Worm (Caenorhabditis elegans) whole organism, L4 larva: Measurements from ENCODE around the gene srx-135.
A peak's percentile ranks its signal among the peaks of the same experiment; 100 is the strongest.

ENCODE experiments used
- F10B5.3 ChIP-seq: sonication (generic microtip); optimal IDR thresholded peaks from 2 replicates; lab custom pipeline; 2016; ENCODE audit warnings: mild to moderate bottlenecking, missing genetic modification characterization, missing compliant biosample characterization
- F37D6.2 ChIP-seq: sonication (generic microtip); optimal IDR thresholded peaks from 2 replicates; lab custom pipeline; 2016; ENCODE audit warnings: mild to moderate bottlenecking, missing genetic modification characterization, missing compliant biosample characterization
- F44E2.7 ChIP-seq: fragments of 200-800 bp; sonication (Bioruptor generic); IDR thresholded peaks from 2 replicates; pipeline ENCODE4 v2.1.2; 2022; ENCODE audit warnings: missing genetic modification characterization, missing compliant biosample characterization
- T20F7.1 ChIP-seq: fragments of 200-800 bp; sonication (Bioruptor generic); optimal IDR thresholded peaks from 2 replicates; lab custom pipeline; 2018; ENCODE audit warnings: mild to moderate bottlenecking, missing genetic modification characterization, missing compliant biosample characterization
- Y48G9A.11 ChIP-seq: fragments of 200-800 bp; sonication (Bioruptor generic); IDR thresholded peaks from 2 replicates; pipeline ENCODE4 v1.3.6; 2022; ENCODE audit warnings: missing genetic modification reagents, missing genetic modification characterization, missing compliant biosample characterization
- ZK337.2 ChIP-seq: fragments of 200-800 bp; sonication (Bioruptor generic); IDR thresholded peaks from 2 replicates; pipeline ENCODE4 v1.3.6; 2022; ENCODE audit warnings: missing genetic modification reagents, missing genetic modification characterization, missing compliant biosample characterization
- ZK546.5 ChIP-seq, 2 experiments: sonication (generic microtip); optimal IDR thresholded peaks; 2 replicates each; lab custom pipeline; 2017; ENCODE audit warnings: missing biosample characterization in 2 of 2, missing genetic modification characterization in 2 of 2
- aha-1 ChIP-seq: fragments of 150-350 bp; peaks from one replicate; lab custom pipeline; 2014; ENCODE audit warnings: missing biosample characterization, missing genetic modification characterization
- ceh-32 ChIP-seq: sonication (generic microtip); optimal IDR thresholded peaks from 2 replicates; lab custom pipeline; 2016; ENCODE audit warnings: mild to moderate bottlenecking, missing genetic modification characterization, missing compliant biosample characterization; ENCODE audit not compliant: poor library complexity
- ces-1 ChIP-seq: fragments of 150-350 bp; sonication (generic microtip); optimal IDR thresholded peaks from 4 replicates; lab custom pipeline; 2014; ENCODE audit warnings: missing biosample characterization, missing genetic modification reagents, missing genetic modification characterization
- daf-16 ChIP-seq, 3 experiments: sonication (generic microtip); optimal IDR thresholded peaks; 2 replicates each; lab custom pipeline; 2016 to 2017; ENCODE audit warnings: missing genetic modification characterization in 3 of 3, missing genetic modification reagents in 3 of 3, mild to moderate bottlenecking in 2 of 3, missing compliant biosample characterization in 2 of 3, missing biosample characterization in 1 of 3, moderate library complexity in 1 of 3
- daf-19 ChIP-seq: fragments of 200-800 bp; sonication (Bioruptor generic); conservative IDR thresholded peaks from 2 replicates; pipeline ENCODE4 v1.3.6; 2022; ENCODE audit warnings: missing genetic modification characterization, missing compliant biosample characterization
- dmd-6 ChIP-seq: fragments of 200-800 bp; sonication (Bioruptor generic); IDR thresholded peaks from 2 replicates; pipeline ENCODE4 v1.3.6; 2022; ENCODE audit warnings: missing genetic modification reagents, missing genetic modification characterization, missing compliant biosample characterization
- dmd-8 ChIP-seq: fragments of 200-800 bp; sonication (Bioruptor generic); IDR thresholded peaks from 2 replicates; pipeline ENCODE4 v1.3.6; 2022; ENCODE audit warnings: missing genetic modification characterization, missing compliant biosample characterization
- duxl-1 ChIP-seq: sonication (generic microtip); optimal IDR thresholded peaks from 2 replicates; lab custom pipeline; 2016; ENCODE audit warnings: mild to moderate bottlenecking, missing genetic modification characterization, moderate library complexity, missing compliant biosample characterization; ENCODE audit not compliant: poor library complexity
- dve-1 ChIP-seq: sonication (generic microtip); optimal IDR thresholded peaks from 2 replicates; lab custom pipeline; 2017; ENCODE audit warnings: antibody characterized with exemption, mild to moderate bottlenecking, missing genetic modification characterization, missing compliant biosample characterization; ENCODE audit not compliant: insufficient read depth
- egl-43 ChIP-seq: fragments of 200-800 bp; sonication (Bioruptor generic); IDR thresholded peaks from 2 replicates; pipeline ENCODE4 v1.3.6; 2022; ENCODE audit warnings: missing genetic modification reagents, missing genetic modification characterization, missing compliant biosample characterization
- hif-1 ChIP-seq, 2 experiments: sonication (generic microtip); optimal IDR thresholded peaks; 2 replicates each; lab custom pipeline; 2016 to 2017; ENCODE audit warnings: missing compliant biosample characterization in 2 of 2, missing genetic modification characterization in 2 of 2, missing genetic modification reagents in 2 of 2, missing genotype in 2 of 2, mild to moderate bottlenecking in 1 of 2
- hlh-11 ChIP-seq: fragments of 200-800 bp; sonication (Bioruptor generic); optimal IDR thresholded peaks from 2 replicates; lab custom pipeline; 2018; ENCODE audit warnings: mild to moderate bottlenecking, missing genetic modification characterization, missing compliant biosample characterization
- lin-15B ChIP-seq: fragments of 150-350 bp; sonication (generic microtip); optimal IDR thresholded peaks from 3 replicates; lab custom pipeline; 2014; ENCODE audit warnings: missing biosample characterization, missing genetic modification characterization
- lsy-2 ChIP-seq, 2 experiments: fragments of 150-350 bp in 1 of 2; sonication (generic microtip) in 1 of 2; optimal IDR thresholded peaks; 2 replicates each; lab custom pipeline; 2014 to 2017; ENCODE audit warnings: missing biosample characterization in 2 of 2, missing genetic modification characterization in 2 of 2
- mdl-1 ChIP-seq, 2 experiments: fragments of 150-350 bp in 1 of 2; sonication (generic microtip) in 1 of 2; optimal IDR thresholded peaks; 2 replicates each; lab custom pipeline; 2014 to 2017; ENCODE audit warnings: missing biosample characterization in 2 of 2, missing genetic modification characterization in 2 of 2
- mes-2 ChIP-seq: sonication (generic microtip); optimal IDR thresholded peaks from 2 replicates; lab custom pipeline; 2016; ENCODE audit warnings: missing genotype, mild to moderate bottlenecking, missing genetic modification characterization, missing compliant biosample characterization; ENCODE audit not compliant: poor library complexity, severe bottlenecking
- mxl-2 ChIP-seq: fragments of 200-800 bp; sonication (Bioruptor generic); conservative IDR thresholded peaks from 2 replicates; pipeline ENCODE4 v1.3.6; 2022; ENCODE audit warnings: missing genetic modification reagents, missing genetic modification characterization, missing compliant biosample characterization
- mxl-3 ChIP-seq: fragments of 200-800 bp; sonication (Bioruptor generic); optimal IDR thresholded peaks from 2 replicates; lab custom pipeline; 2018; ENCODE audit warnings: mild to moderate bottlenecking, missing genetic modification characterization, missing compliant biosample characterization
- nhr-10 ChIP-seq: fragments of 150-350 bp; optimal IDR thresholded peaks from 2 replicates; lab custom pipeline; 2014; ENCODE audit warnings: missing biosample characterization, missing genetic modification characterization
- nhr-102 ChIP-seq: sonication (generic microtip); optimal IDR thresholded peaks from 2 replicates; lab custom pipeline; 2016; ENCODE audit warnings: mild to moderate bottlenecking, missing genetic modification characterization, moderate library complexity, missing compliant biosample characterization
- nhr-11 ChIP-seq: fragments of 150-350 bp; optimal IDR thresholded peaks from 2 replicates; lab custom pipeline; 2014; ENCODE audit warnings: missing biosample characterization, missing genetic modification characterization
- nhr-25 ChIP-seq: sonication (generic microtip); optimal IDR thresholded peaks from 2 replicates; lab custom pipeline; 2017; ENCODE audit warnings: missing genetic modification characterization, mild to moderate bottlenecking, missing compliant biosample characterization, antibody characterized with exemption, moderate library complexity, borderline replicate concordance; ENCODE audit not compliant: insufficient read depth
- nhr-28 ChIP-seq: fragments of 150-350 bp; optimal IDR thresholded peaks from 2 replicates; lab custom pipeline; 2014; ENCODE audit warnings: missing biosample characterization, missing genetic modification characterization
- nhr-41 ChIP-seq: fragments of 200-800 bp; sonication (Bioruptor generic); IDR thresholded peaks from 2 replicates; pipeline ENCODE4 v1.3.6; 2022; ENCODE audit warnings: missing genetic modification reagents, missing genetic modification characterization, missing compliant biosample characterization
- nhr-48 ChIP-seq: sonication (generic microtip); optimal IDR thresholded peaks from 2 replicates; lab custom pipeline; 2016; ENCODE audit warnings: mild to moderate bottlenecking, missing genetic modification characterization, missing compliant biosample characterization
- nhr-6 ChIP-seq: fragments of 150-350 bp; optimal IDR thresholded peaks from 2 replicates; lab custom pipeline; 2014; ENCODE audit warnings: missing biosample characterization, missing genetic modification characterization
- php-3 ChIP-seq: fragments of 200-800 bp; sonication (Bioruptor generic); IDR thresholded peaks from 2 replicates; pipeline ENCODE4 v1.3.6; 2022; ENCODE audit warnings: missing genetic modification reagents, missing genetic modification characterization, missing compliant biosample characterization
- saeg-2 ChIP-seq: fragments of 200-800 bp; sonication (Bioruptor generic); IDR thresholded peaks from 2 replicates; pipeline ENCODE4 v1.3.6; 2022; ENCODE audit warnings: missing genetic modification reagents, missing genetic modification characterization, missing compliant biosample characterization
- snpc-1.2 ChIP-seq: fragments of 200-800 bp; sonication (Bioruptor generic); IDR thresholded peaks from 2 replicates; pipeline ENCODE4 v1.3.6; 2022; ENCODE audit warnings: missing genetic modification reagents, missing genetic modification characterization, missing compliant biosample characterization
- spr-1 ChIP-seq: sonication (generic microtip); optimal IDR thresholded peaks from 2 replicates; lab custom pipeline; 2016; ENCODE audit warnings: mild to moderate bottlenecking, missing genetic modification characterization, missing compliant biosample characterization
- spr-3 ChIP-seq: fragments of 200-800 bp; sonication (Bioruptor generic); optimal IDR thresholded peaks from 2 replicates; lab custom pipeline; 2018; ENCODE audit warnings: mild to moderate bottlenecking, missing genetic modification characterization, missing compliant biosample characterization
- tag-97 ChIP-seq: fragments of 200-800 bp; sonication (Bioruptor generic); IDR thresholded peaks from 2 replicates; pipeline ENCODE4 v1.3.6; 2022; ENCODE audit warnings: missing genetic modification characterization, missing compliant biosample characterization
- tra-1 ChIP-seq: fragments of 200-800 bp; sonication (Bioruptor generic); IDR thresholded peaks from 2 replicates; pipeline ENCODE4 v1.3.6; 2022; ENCODE audit warnings: missing genetic modification reagents, missing genetic modification characterization, missing compliant biosample characterization
- unc-39 ChIP-seq: sonication (generic microtip); optimal IDR thresholded peaks from 2 replicates; lab custom pipeline; 2017; ENCODE audit warnings: missing biosample characterization, missing genetic modification characterization
- unc-62 ChIP-seq, 3 experiments: fragments of 150-350 bp in 1 of 3; sonication (generic microtip); optimal IDR thresholded peaks in 2 of 3; peaks in 1 of 3; 1 replicate in 1 of 3; 2 replicates in 2 of 3; lab custom pipeline; 2014 to 2017; ENCODE audit warnings: missing biosample characterization in 3 of 3, missing genetic modification characterization in 3 of 3, missing genetic modification reagents in 3 of 3, missing genotype in 1 of 3
- zfp-3 ChIP-seq: fragments of 200-800 bp; sonication (Bioruptor generic); conservative IDR thresholded peaks from 2 replicates; pipeline ENCODE4 v1.3.6; 2022; ENCODE audit warnings: missing genetic modification reagents, missing genetic modification characterization, missing compliant biosample characterization

Gene srx-135

DNA sequence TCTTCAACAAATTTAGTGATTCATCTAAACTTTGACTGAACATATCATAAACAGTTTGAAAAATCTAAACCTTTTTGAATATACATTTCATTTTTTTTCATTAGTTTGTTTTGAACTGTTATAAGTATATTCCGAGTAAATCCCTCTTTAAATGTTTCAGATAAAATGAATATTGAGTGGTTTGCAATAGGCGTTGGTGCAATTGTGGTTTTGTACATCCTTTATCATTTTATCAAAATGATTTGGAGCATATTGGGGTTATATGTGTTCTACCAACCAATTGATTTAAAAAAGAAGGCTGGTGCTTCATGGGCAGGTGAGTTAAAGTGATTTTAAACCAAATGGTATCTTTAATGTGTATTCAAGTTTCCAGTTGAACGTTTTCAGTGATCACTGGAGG lies 45.4 kb downstream of the srx-135 start, which contains the start of gene stdh-3:
TSS of gene stdh-3 (plus strand) at position 166 of the 400 bp plus-strand sequence.
- TF ChIP-seq F44E2.7 (no peak), unc-62 (GFP tag; optimal IDR thresholded peaks at IDR 0.05 in 1 of 2; lab: Kevin White, UChicago) (peak in 1 of 2 experiments; percentile 93), unc-62 (tag; optimal IDR thresholded peaks at IDR 0.05; lab: Kevin White, UChicago) (no peak)

DNA sequence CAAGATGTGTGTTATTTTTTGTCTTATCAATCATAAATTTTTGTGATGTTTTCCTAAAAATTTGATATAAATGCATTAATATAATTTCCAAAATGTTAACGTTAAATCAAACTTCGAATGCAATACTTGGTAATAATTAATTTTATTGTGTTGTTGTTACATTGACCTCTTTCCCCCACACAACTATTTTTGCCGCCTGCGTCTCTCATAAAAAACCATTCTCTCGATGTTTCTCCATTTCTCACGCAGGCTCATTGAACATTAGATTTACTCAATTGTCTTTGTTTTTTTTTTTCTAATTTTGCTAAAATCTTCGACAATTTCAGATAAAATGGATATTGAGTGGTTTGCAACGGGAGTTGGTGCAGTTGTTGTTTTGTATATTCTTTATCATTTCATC lies 47.2 kb downstream of the srx-135 start, which contains the start of gene stdh-1:
TSS of gene stdh-1 (plus strand) at position 327 of the 400 bp plus-strand sequence.
- peak; percentile 20 for TF ChIP-seq aha-1 (tag; lab: Kevin White, UChicago)
- no peak for TF ChIP-seq F37D6.2
- peak; percentile 47; the same call in 1 of the 2 replicates for TF ChIP-seq php-3 (GFP tag; lab: Robert Waterston, UW)
- no peak for TF ChIP-seq ZK337.2 (GFP tag; lab: Robert Waterston, UW)
- peak; percentile 22 for TF ChIP-seq hlh-11 (tag; lab: Kevin White, UChicago)
- TF ChIP-seq nhr-6 (tag; lab: Kevin White, UChicago) = peak; percentile 9
- TF ChIP-seq hif-1 (tag; optimal IDR thresholded peaks at IDR 0.05; lab: Kevin White, UChicago) = peak in 1 of 2 experiments; percentile 30
- TF ChIP-seq Y48G9A.11 = no peak
- TF ChIP-seq daf-16 (GFP tag; optimal IDR thresholded peaks at IDR 0.05; lab: Kevin White, UChicago) = no peak
- peak; percentile 76 for TF ChIP-seq daf-16 (tag; optimal IDR thresholded peaks at IDR 0.05; lab: Kevin White, UChicago)
- no peak for TF ChIP-seq ZK546.5 (tag; optimal IDR thresholded peaks at IDR 0.05; lab: Kevin White, UChicago)
- peak; percentile 24 for TF ChIP-seq nhr-28
- peak; percentile 8 for TF ChIP-seq dve-1 (tag; lab: Kevin White, UChicago)

DNA sequence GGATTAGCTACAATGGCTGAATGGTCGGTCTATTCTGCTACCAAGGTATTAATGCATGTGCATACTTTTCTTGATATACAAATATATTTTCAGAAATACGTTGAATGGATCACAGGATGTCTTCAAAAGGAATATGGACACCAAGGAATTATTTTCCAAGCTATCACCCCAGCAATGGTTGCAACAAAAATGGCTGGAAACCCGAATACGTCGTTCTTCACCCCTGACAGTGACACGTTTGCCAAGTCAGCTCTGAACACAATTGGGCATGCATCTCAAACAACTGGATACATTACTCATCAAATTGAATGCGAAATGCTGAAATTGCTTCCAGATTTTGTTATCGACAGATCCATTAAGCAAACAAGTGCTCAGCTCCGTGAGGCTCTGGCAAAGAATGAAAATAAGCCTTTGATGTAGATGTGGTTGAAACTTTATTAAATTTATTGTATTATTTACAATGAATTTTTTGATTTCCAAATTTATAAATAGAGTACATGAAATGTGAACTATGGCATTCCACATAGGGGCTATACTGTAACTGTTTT lies 48.6 kb downstream of the srx-135 start:
- TF ChIP-seq nhr-102 (tag; lab: Kevin White, UChicago) = peak; percentile 70
- peak; percentile 73 for TF ChIP-seq egl-43 (GFP tag; lab: Robert Waterston, UW)
- peak; percentile 48 for TF ChIP-seq nhr-28
- TF ChIP-seq mes-2 (tag; lab: Kevin White, UChicago) = peak; percentile 52
- TF ChIP-seq tra-1 (GFP tag; lab: Robert Waterston, UW) = peak; percentile 9; the same call in 1 of the 2 replicates
- TF ChIP-seq daf-19 (GFP tag; lab: Robert Waterston, UW) = no peak
- no peak for TF ChIP-seq ceh-32 (tag; lab: Kevin White, UChicago)
- no peak for TF ChIP-seq F10B5.3 (tag; lab: Kevin White, UChicago)
- peak in 1 of 2 experiments; percentile 22 for TF ChIP-seq mdl-1 (tag; optimal IDR thresholded peaks at IDR 0.05; lab: Kevin White, UChicago)
- peak; percentile 51 for TF ChIP-seq nhr-10
- TF ChIP-seq lin-15B (tag; lab: Kevin White, UChicago) = peak; percentile 27
- peak; percentile 56 for TF ChIP-seq dmd-6 (GFP tag; lab: Robert Waterston, UW)
- peak; percentile 75 for TF ChIP-seq T20F7.1 (GFP tag; lab: Kevin White, UChicago)
- TF ChIP-seq lsy-2 (tag; optimal IDR thresholded peaks at IDR 0.05; lab: Kevin White, UChicago) = peak; percentile 69 to 72
- TF ChIP-seq saeg-2 (GFP tag; lab: Robert Waterston, UW) = no peak
- TF ChIP-seq dve-1 (tag; lab: Kevin White, UChicago) = peak; percentile 28
- TF ChIP-seq dmd-8 (GFP tag; lab: Robert Waterston, UW) = peak; percentile 69
- no peak for TF ChIP-seq ZK546.5 (tag; optimal IDR thresholded peaks at IDR 0.05; lab: Kevin White, UChicago)
- TF ChIP-seq nhr-41 = peak; percentile 42; the same call in 1 of the 2 replicates
- no peak for TF ChIP-seq nhr-48
- peak; percentile 65 for TF ChIP-seq duxl-1 (tag; lab: Kevin White, UChicago)
- TF ChIP-seq unc-62 (GFP tag; optimal IDR thresholded peaks at IDR 0.05 in 1 of 2; lab: Kevin White, UChicago) = no peak
- TF ChIP-seq unc-62 (tag; optimal IDR thresholded peaks at IDR 0.05; lab: Kevin White, UChicago) = no peak
- TF ChIP-seq mxl-3 = peak; percentile 45
- TF ChIP-seq tag-97 (GFP tag; lab: Robert Waterston, UW) = no peak
- peak; percentile 98 for TF ChIP-seq zfp-3 (GFP tag; lab: Robert Waterston, UW)
- TF ChIP-seq unc-39 = no peak
- no peak for TF ChIP-seq F44E2.7
- peak; percentile 27; the same call in 1 of the 2 replicates for TF ChIP-seq snpc-1.2 (GFP tag; lab: Robert Waterston, UW)
- peak; percentile 11 for TF ChIP-seq nhr-11
- no peak for TF ChIP-seq ces-1 (GFP tag; lab: Kevin White, UChicago)
- no peak for TF ChIP-seq spr-1 (tag; lab: Kevin White, UChicago)
- TF ChIP-seq spr-3 (GFP tag; lab: Kevin White, UChicago) = peak; percentile 32
- no peak for TF ChIP-seq mxl-2 (GFP tag; lab: Robert Waterston, UW)
- no peak for TF ChIP-seq php-3 (GFP tag; lab: Robert Waterston, UW)
- no peak for TF ChIP-seq nhr-25 (tag; lab: Kevin White, UChicago)
